Worm (Caenorhabditis elegans) whole organism, mixed stage, embryonic: ENCODE data around the gene tlk-1.

Experiments
- ces-1 ChIP-seq: fragments of 150-350 bp; optimal IDR thresholded peaks from 2 replicates; lab custom pipeline; 2014; ENCODE audit warnings: missing biosample characterization, missing genetic modification reagents, missing genetic modification characterization
- drap-1 ChIP-seq: fragments of 200-800 bp; sonication (Bioruptor generic); optimal IDR thresholded peaks from 3 replicates; lab custom pipeline; 2018; ENCODE audit warnings: mild to moderate bottlenecking, missing genetic modification characterization, missing compliant biosample characterization
- mls-2 ChIP-seq: sonication (generic microtip); optimal IDR thresholded peaks from 2 replicates; lab custom pipeline; 2016; ENCODE audit warnings: mild to moderate bottlenecking, missing genetic modification characterization, moderate library complexity, missing compliant biosample characterization
- nhr-76 ChIP-seq: sonication (generic microtip); optimal IDR thresholded peaks from 2 replicates; lab custom pipeline; 2017; ENCODE audit warnings: missing biosample characterization, missing genetic modification characterization
- snpc-4 ChIP-seq: fragments of 150-350 bp; optimal IDR thresholded peaks from 2 replicates; lab custom pipeline; 2014; ENCODE audit warnings: missing biosample characterization, missing genetic modification characterization
- unc-62 ChIP-seq: fragments of 150-350 bp; optimal IDR thresholded peaks from 2 replicates; lab custom pipeline; 2014; ENCODE audit warnings: missing biosample characterization, missing genetic modification reagents, missing genetic modification characterization

ce11 chrIII:9651871-9652270, 47.8 kb upstream of the tlk-1 start, which contains the start of gene C15H7.3:
- TF ChIP-seq unc-62 (GFP tag; lab: Kevin White, UChicago) (no peak), drap-1 (GFP tag; lab: Kevin White, UChicago) (no peak), mls-2 (tag; lab: Kevin White, UChicago) (no peak), nhr-76 (no peak), ces-1 (GFP tag; lab: Kevin White, UChicago) (no peak), snpc-4 (no peak)
